Worm (Caenorhabditis elegans) whole organism, L2 larva: ENCODE data around the gene R07C3.13.
A peak's percentile ranks its signal among the peaks of the same experiment; 100 is the strongest.

Experiments used
- C34F6.9 ChIP-seq: fragments of 150-350 bp; optimal IDR thresholded peaks from 2 replicates; lab custom pipeline; 2014; ENCODE audit warnings: missing biosample characterization, missing genetic modification characterization
- F13H6.1 ChIP-seq: sonication (generic microtip); optimal IDR thresholded peaks from 2 replicates; lab custom pipeline; 2016; ENCODE audit warnings: missing genetic modification characterization, missing compliant biosample characterization
- R02D3.7 ChIP-seq: fragments of 150-350 bp; optimal IDR thresholded peaks from 2 replicates; lab custom pipeline; 2014; ENCODE audit warnings: missing biosample characterization, missing genetic modification characterization
- Y55F3AM.14 ChIP-seq: fragments of 200-800 bp; sonication (Bioruptor generic); optimal IDR thresholded peaks from 2 replicates; lab custom pipeline; 2018; ENCODE audit warnings: mild to moderate bottlenecking, missing genetic modification characterization, missing compliant biosample characterization
- aly-2 ChIP-seq: fragments of 150-350 bp; optimal IDR thresholded peaks from 2 replicates; lab custom pipeline; 2014; ENCODE audit warnings: missing biosample characterization, missing genetic modification characterization
- ama-1 ChIP-seq: fragments of 150-350 bp; optimal IDR thresholded peaks from 2 replicates; lab custom pipeline; 2018; ENCODE audit warnings: inconsistent platforms
- blmp-1 ChIP-seq: sonication (generic microtip); optimal IDR thresholded peaks from 2 replicates; lab custom pipeline; 2017; ENCODE audit warnings: missing genetic modification characterization, mild to moderate bottlenecking, missing compliant biosample characterization, antibody characterized with exemption, moderate library complexity; ENCODE audit not compliant: insufficient read depth
- ceh-16 ChIP-seq: fragments of 150-350 bp; optimal IDR thresholded peaks from 2 replicates; lab custom pipeline; 2014; ENCODE audit warnings: missing biosample characterization, missing genetic modification characterization
- ceh-82 ChIP-seq: fragments of 150-350 bp; optimal IDR thresholded peaks from 2 replicates; lab custom pipeline; 2014; ENCODE audit warnings: missing biosample characterization, missing genetic modification characterization
- crh-2 ChIP-seq: sonication (generic microtip); optimal IDR thresholded peaks from 2 replicates; lab custom pipeline; 2017; ENCODE audit warnings: missing biosample characterization, missing genetic modification characterization
- egl-27 ChIP-seq: sonication (generic microtip); optimal IDR thresholded peaks from 3 replicates; lab custom pipeline; 2017; ENCODE audit warnings: missing biosample characterization, missing genetic modification reagents, missing genetic modification characterization
- elt-1 ChIP-seq: fragments of 150-350 bp; optimal IDR thresholded peaks from 2 replicates; lab custom pipeline; 2014; ENCODE audit warnings: missing biosample characterization, missing genetic modification characterization
- fos-1 ChIP-seq: fragments of 150-350 bp; optimal IDR thresholded peaks from 2 replicates; lab custom pipeline; 2014; ENCODE audit warnings: missing biosample characterization, missing genetic modification characterization
- gmeb-1 ChIP-seq: fragments of 150-350 bp; optimal IDR thresholded peaks from 2 replicates; lab custom pipeline; 2014; ENCODE audit warnings: missing biosample characterization, missing genetic modification characterization
- lin-11 ChIP-seq: fragments of 150-350 bp; sonication (generic microtip); optimal IDR thresholded peaks from 2 replicates; lab custom pipeline; 2014; ENCODE audit warnings: missing biosample characterization, missing genetic modification characterization, inconsistent platforms, mixed read lengths
- lin-13 ChIP-seq: fragments of 150-350 bp; optimal IDR thresholded peaks from 2 replicates; lab custom pipeline; 2014; ENCODE audit warnings: missing biosample characterization, missing genetic modification reagents, missing genetic modification characterization
- lin-39 ChIP-seq: fragments of 150-350 bp; optimal IDR thresholded peaks from 2 replicates; lab custom pipeline; 2014; ENCODE audit warnings: missing biosample characterization, missing genetic modification reagents, missing genetic modification characterization
- lsy-2 ChIP-seq, 2 experiments: fragments of 150-350 bp in 1 of 2; sonication (generic microtip) in 1 of 2; optimal IDR thresholded peaks; 2 replicates each; lab custom pipeline; 2014 to 2017; ENCODE audit warnings: missing biosample characterization in 2 of 2, missing genetic modification characterization in 2 of 2
- mab-5 ChIP-seq: fragments of 150-350 bp; optimal IDR thresholded peaks from 2 replicates; lab custom pipeline; 2014; ENCODE audit warnings: missing biosample characterization, missing genetic modification characterization
- mbf-1 ChIP-seq: sonication (generic microtip); optimal IDR thresholded peaks from 2 replicates; lab custom pipeline; 2017; ENCODE audit warnings: missing biosample characterization, missing genetic modification characterization
- nhr-11 ChIP-seq: fragments of 150-350 bp; optimal IDR thresholded peaks from 2 replicates; lab custom pipeline; 2014; ENCODE audit warnings: missing biosample characterization, missing genetic modification characterization
- nhr-12 ChIP-seq: fragments of 150-350 bp; optimal IDR thresholded peaks from 2 replicates; lab custom pipeline; 2014; ENCODE audit warnings: missing biosample characterization, missing genetic modification characterization
- nhr-129 ChIP-seq: fragments of 150-350 bp; optimal IDR thresholded peaks from 2 replicates; lab custom pipeline; 2014; ENCODE audit warnings: missing biosample characterization, missing genetic modification characterization
- nhr-23 ChIP-seq: fragments of 150-350 bp; optimal IDR thresholded peaks from 2 replicates; lab custom pipeline; 2014; ENCODE audit warnings: missing biosample characterization, missing genetic modification reagents, missing genetic modification characterization
- nhr-237 ChIP-seq: fragments of 150-350 bp; optimal IDR thresholded peaks from 2 replicates; lab custom pipeline; 2014; ENCODE audit warnings: missing biosample characterization, missing genetic modification characterization
- nhr-77 ChIP-seq: fragments of 150-350 bp; optimal IDR thresholded peaks from 2 replicates; lab custom pipeline; 2014; ENCODE audit warnings: missing biosample characterization, missing genetic modification characterization
- peb-1 ChIP-seq: fragments of 150-350 bp; optimal IDR thresholded peaks from 2 replicates; lab custom pipeline; 2014; ENCODE audit warnings: missing biosample characterization, missing genetic modification characterization
- sem-4 ChIP-seq: fragments of 150-350 bp; optimal IDR thresholded peaks from 2 replicates; lab custom pipeline; 2014; ENCODE audit warnings: missing biosample characterization, missing genetic modification reagents, missing genetic modification characterization
- sma-3 ChIP-seq: sonication (generic microtip); optimal IDR thresholded peaks from 2 replicates; lab custom pipeline; 2016; ENCODE audit warnings: missing genetic modification reagents, missing genetic modification characterization, missing compliant biosample characterization
- sma-9 ChIP-seq, 2 experiments: fragments of 150-350 bp in 1 of 2; sonication (generic microtip) in 1 of 2; optimal IDR thresholded peaks; 2 replicates each; lab custom pipeline; 2014 to 2016; ENCODE audit warnings: missing genetic modification characterization in 2 of 2, mild to moderate bottlenecking in 1 of 2, missing biosample characterization in 1 of 2, missing compliant biosample characterization in 1 of 2, missing genetic modification reagents in 1 of 2, moderate library complexity in 1 of 2
- snpc-4 ChIP-seq: fragments of 150-350 bp; optimal IDR thresholded peaks from 2 replicates; lab custom pipeline; 2014; ENCODE audit warnings: missing biosample characterization, missing genetic modification characterization
- unc-55 ChIP-seq: fragments of 150-350 bp; sonication (generic microtip); optimal IDR thresholded peaks from 3 replicates; lab custom pipeline; 2014; ENCODE audit warnings: missing biosample characterization, missing genetic modification reagents, missing genetic modification characterization
- zag-1 ChIP-seq: fragments of 150-350 bp; optimal IDR thresholded peaks from 2 replicates; lab custom pipeline; 2014; ENCODE audit warnings: missing biosample characterization, missing genetic modification characterization
- ztf-1 ChIP-seq: fragments of 200-800 bp; sonication (Bioruptor generic); conservative IDR thresholded peaks from 2 replicates; pipeline ENCODE4 v1.3.6; 2022; ENCODE audit warnings: missing genetic modification characterization, missing compliant biosample characterization
- ztf-4 ChIP-seq: fragments of 150-350 bp; optimal IDR thresholded peaks from 2 replicates; lab custom pipeline; 2014; ENCODE audit warnings: missing biosample characterization, missing genetic modification characterization

Gene R07C3.13

DNA sequence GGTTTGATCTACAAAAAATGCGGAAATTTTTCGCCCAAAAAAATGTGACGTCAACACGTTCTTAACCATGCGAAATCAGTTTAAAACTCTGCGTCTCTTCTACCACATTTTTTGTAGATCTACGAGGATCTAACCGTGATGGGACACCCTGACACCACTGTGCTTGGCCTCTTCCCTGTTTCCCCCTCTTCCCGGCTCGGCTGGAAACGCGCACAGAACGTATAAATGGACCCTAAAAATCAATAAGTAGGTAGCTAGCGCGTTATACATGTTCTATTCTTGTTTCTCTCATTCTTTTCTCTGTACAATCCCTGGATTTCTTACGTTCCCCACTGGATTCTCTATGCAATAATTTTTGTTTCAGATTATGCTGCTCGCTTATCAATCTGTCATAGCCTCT lies 3.7 kb downstream of the R07C3.13 start, which contains the start of gene fbxc-28:
Gene fbxc-28 (plus strand): TSS at position 301 of the 400 bp plus-strand sequence.
- TF ChIP-seq mbf-1 (tag; lab: Kevin White, UChicago) (no peak), nhr-129 (tag; lab: Kevin White, UChicago) (no peak), sem-4 (tag; lab: Kevin White, UChicago) (no peak), ceh-82 (tag; lab: Kevin White, UChicago) (no peak), nhr-23 (tag; lab: Kevin White, UChicago) (no peak), ama-1 (lab: Kevin White, UChicago) (no peak), peb-1 (no peak), sma-9 (GFP tag; optimal IDR thresholded peaks at IDR 0.05; lab: Kevin White, UChicago) (no peak), sma-9 (tag; optimal IDR thresholded peaks at IDR 0.05; lab: Kevin White, UChicago) (no peak), nhr-77 (no peak), nhr-11 (tag; lab: Kevin White, UChicago) (no peak), nhr-12 (tag; lab: Kevin White, UChicago) (no peak), snpc-4 (tag; lab: Kevin White, UChicago) (no peak), ztf-1 (GFP tag; lab: Robert Waterston, UW) (no peak), elt-1 (tag; lab: Kevin White, UChicago) (no peak), fos-1 (no peak), ztf-4 (tag; lab: Kevin White, UChicago) (no peak), ceh-16 (tag; lab: Kevin White, UChicago) (no peak), F13H6.1 (tag; lab: Kevin White, UChicago) (no peak)

DNA sequence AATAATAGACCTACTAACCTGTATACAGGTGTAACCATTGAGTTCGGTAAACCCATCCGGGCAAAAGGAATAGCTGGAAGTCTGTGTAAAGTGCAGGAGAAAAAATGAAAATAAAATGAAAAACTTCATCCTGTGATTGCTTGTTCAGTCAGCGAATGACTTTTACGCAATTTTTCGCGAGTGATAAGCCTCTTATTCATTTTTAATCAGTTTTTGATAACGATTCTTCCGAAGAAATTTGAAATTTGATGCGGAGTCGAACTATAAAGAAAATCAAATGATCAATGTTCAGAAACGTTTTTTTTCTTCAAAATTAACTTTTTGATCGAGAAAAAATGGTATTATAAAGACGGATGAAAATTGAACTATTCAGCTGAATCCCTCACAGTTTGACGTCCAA lies 4.5 kb downstream of the R07C3.13 start:
- TF ChIP-seq fos-1 (peak; percentile 84), ceh-16 (tag; lab: Kevin White, UChicago) (no peak)

DNA sequence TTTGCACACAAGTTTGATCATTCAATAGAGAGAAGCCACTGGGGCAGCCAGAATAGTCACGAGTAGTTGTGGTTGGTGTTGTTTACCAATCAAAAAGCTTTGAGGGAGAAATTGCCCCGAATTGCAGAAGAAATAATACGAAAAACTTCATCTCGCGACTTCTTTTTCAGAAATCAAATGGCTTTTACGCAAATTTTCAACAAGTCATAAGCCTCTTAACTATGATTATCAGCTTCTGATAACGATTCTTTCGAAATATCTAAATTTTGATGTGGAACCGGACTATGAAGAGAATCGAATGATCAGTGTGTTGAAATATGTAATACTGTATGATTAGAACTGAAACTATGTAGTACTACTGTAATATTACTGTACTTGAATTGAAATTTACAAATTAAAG lies 6.9 kb downstream of the R07C3.13 start:
- TF ChIP-seq blmp-1 (tag; lab: Kevin White, UChicago): no peak
- no peak for TF ChIP-seq R02D3.7 (tag; lab: Kevin White, UChicago)
- TF ChIP-seq unc-55: no peak
- no peak for TF ChIP-seq crh-2 (tag; lab: Kevin White, UChicago)

DNA sequence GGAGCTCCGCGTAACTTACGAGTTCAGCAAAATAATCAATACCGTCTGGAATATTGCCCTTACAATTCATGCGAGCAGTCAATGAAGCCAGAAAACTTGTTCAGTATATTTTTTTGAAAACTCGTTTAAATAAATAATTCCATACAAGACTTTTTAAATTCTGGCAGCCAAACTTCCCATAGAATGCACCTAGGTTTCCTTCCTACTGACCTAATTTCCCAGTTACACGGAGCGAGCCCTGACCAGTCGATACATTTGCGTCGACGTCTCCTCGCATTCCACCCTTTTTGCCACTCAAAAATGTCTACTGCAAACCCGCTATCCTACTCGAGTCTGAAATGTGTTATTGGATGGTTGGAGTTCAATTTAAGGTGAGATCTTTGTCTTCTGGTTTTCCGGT lies 9.9 kb downstream of the R07C3.13 start, which contains the start of gene fbxc-30:
Gene fbxc-30 (plus strand): TSS at position 301 of the 400 bp plus-strand sequence.
- TF ChIP-seq mab-5 (no peak), lsy-2 (tag; optimal IDR thresholded peaks at IDR 0.05; lab: Kevin White, UChicago) (no peak), lin-39 (tag; lab: Kevin White, UChicago) (no peak), zag-1 (tag; lab: Kevin White, UChicago) (no peak), ztf-4 (tag; lab: Kevin White, UChicago) (no peak), nhr-77 (no peak), lin-11 (tag; lab: Kevin White, UChicago) (no peak), elt-1 (tag; lab: Kevin White, UChicago) (no peak), C34F6.9 (no peak), aly-2 (tag; lab: Kevin White, UChicago) (no peak), sma-9 (GFP tag; optimal IDR thresholded peaks at IDR 0.05; lab: Kevin White, UChicago) (no peak), sma-9 (tag; optimal IDR thresholded peaks at IDR 0.05; lab: Kevin White, UChicago) (no peak), nhr-11 (tag; lab: Kevin White, UChicago) (no peak), R02D3.7 (tag; lab: Kevin White, UChicago) (no peak)

DNA sequence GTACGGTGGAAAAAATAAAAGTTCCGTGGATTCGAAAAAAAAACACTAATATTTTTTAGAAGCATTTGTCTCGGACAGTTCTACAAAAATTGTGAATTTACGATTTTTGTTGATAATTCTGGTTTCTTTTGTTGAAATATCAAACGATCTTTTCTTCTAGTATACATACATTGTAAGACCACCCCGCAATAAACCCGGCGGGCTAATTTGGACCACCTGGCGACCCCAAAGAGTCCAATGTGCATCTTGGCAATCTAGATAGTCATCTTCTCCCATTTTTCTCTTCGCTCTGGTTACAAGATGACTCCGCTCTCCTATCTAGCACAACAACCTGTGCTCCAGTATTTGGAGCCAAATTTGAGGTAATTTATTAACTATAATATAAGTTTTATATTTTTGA lies 11.5 kb downstream of the R07C3.13 start, which contains the start of gene fbxc-29:
Gene fbxc-29 (plus strand): TSS at position 301 of the 400 bp plus-strand sequence.
- TF ChIP-seq lin-13 (GFP tag; lab: Kevin White, UChicago): no peak
- no peak for TF ChIP-seq peb-1
- TF ChIP-seq unc-55: no peak
- no peak for TF ChIP-seq aly-2 (tag; lab: Kevin White, UChicago)
- TF ChIP-seq ama-1 (lab: Kevin White, UChicago): no peak

DNA sequence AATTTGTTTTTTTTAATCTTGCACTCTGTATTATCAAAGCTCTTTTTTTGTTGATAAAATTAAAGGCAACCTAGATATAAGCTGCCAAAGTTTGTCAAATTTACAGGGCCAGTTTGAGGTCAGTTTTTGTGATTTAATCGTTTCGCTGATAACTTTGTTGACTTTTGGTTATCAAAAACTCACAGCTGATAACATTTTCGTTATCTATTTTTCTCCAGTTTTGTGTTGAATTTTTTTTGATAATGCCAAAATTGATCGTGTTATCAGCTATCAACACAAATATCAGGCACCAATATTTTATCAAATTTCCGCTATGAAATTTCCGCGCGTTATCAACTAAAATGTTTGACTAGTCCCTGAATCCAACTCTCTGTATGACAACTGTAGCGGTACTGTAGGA lies 12.0 kb downstream of the R07C3.13 start:
- TF ChIP-seq nhr-237 (tag; lab: Kevin White, UChicago) (no peak), lin-39 (tag; lab: Kevin White, UChicago) (no peak), gmeb-1 (tag; lab: Kevin White, UChicago) (peak; percentile 59), sma-3 (GFP tag; lab: Kevin White, UChicago) (peak; percentile 26), egl-27 (tag; lab: Kevin White, UChicago) (peak; percentile 85), fos-1 (peak; percentile 99), Y55F3AM.14 (no peak), nhr-12 (tag; lab: Kevin White, UChicago) (no peak), sem-4 (tag; lab: Kevin White, UChicago) (no peak), sma-9 (GFP tag; optimal IDR thresholded peaks at IDR 0.05; lab: Kevin White, UChicago) (peak; percentile 55), sma-9 (tag; optimal IDR thresholded peaks at IDR 0.05; lab: Kevin White, UChicago) (no peak), crh-2 (tag; lab: Kevin White, UChicago) (peak; percentile 30), nhr-11 (tag; lab: Kevin White, UChicago) (no peak), zag-1 (tag; lab: Kevin White, UChicago) (no peak)
